Fruit fly (Drosophila melanogaster): ENCODE results near the gene CG31253.

The CG31253 gene

DNA sequence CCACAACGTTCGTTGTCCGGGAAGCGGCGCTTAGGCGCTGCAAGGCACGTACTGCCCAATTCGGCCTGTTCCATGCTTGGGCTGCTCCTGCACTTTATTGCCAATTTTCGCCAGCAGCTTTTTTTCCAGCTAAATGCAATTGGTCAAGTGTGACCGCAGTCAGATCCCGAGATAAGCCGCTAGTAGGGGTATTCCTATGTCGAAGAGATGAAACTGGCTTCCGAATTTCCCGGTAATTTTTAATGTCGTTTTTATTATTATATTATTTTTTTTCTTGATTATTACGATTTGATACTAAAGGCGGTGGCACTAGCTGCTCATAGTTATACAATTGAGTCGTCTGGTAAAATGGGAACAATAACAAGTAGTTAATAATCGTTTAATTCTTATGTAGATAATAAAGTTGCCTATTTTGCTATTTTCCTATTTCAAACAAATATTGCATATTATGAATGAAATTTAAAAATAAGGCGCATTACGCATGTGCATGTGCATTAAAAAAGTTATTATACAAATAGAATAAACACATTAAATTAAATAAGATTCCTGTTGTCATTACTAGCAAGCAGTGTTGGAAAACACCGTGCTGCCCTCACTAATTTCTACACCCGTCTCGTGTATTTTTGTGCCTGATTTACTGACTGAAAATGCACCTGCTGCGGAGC is 43.9 kb downstream of the CG31253 start, which contains the start of the genes CG5003 and mRpS22 (continued):
- peak; percentile 59 for TF ChIP-seq CG1233 (GFP tag; optimal IDR thresholded peaks at IDR 0.05)
- TF ChIP-seq chm (GFP tag; IDR thresholded peaks at IDR 0.05): peak; percentile 34; the same call in 1 of the 2 replicates
- peak; percentile 28 for TF ChIP-seq H2.0 (GFP tag; IDR thresholded peaks at IDR 0.05)
- TF ChIP-seq CG32772 (GFP tag; IDR thresholded peaks at IDR 0.05): 0 out of 2 replicates have a peak, but pooled peaks have one; percentile 54
- 0 out of 2 replicates have a peak, but pooled peaks have one; percentile 2 for TF ChIP-seq CG6272 (GFP tag; IDR thresholded peaks at IDR 0.05)
- TF ChIP-seq Jarid2 (GFP tag; optimal IDR thresholded peaks at IDR 0.05): peak; percentile 17
- no peak for TF ChIP-seq abd-A (tag; optimal IDR thresholded peaks at IDR 0.05)
- no peak for TF ChIP-seq Eip74EF (GFP tag; optimal IDR thresholded peaks at IDR 0.05)
- TF ChIP-seq org-1 (GFP tag; optimal IDR thresholded peaks at IDR 0.05): no peak
- peak; percentile 50 for TF ChIP-seq Dek (tag; optimal IDR thresholded peaks at IDR 0.05)
- 0 out of 4 replicates have a peak, but pooled peaks have one; percentile 32 for TF ChIP-seq chinmo (GFP tag; IDR thresholded peaks at IDR 0.05; ENCODE audit: partially characterized antibody)
- 0 out of 2 replicates have a peak, but pooled peaks have one; percentile 26 for TF ChIP-seq danr (GFP tag; IDR thresholded peaks at IDR 0.05)
- no peak for TF ChIP-seq Gsc (GFP tag; IDR thresholded peaks at IDR 0.05)
- peak; percentile 27 for TF ChIP-seq NC2α (GFP tag; optimal IDR thresholded peaks at IDR 0.05)
- peak; percentile 13 for TF ChIP-seq Bdp1 (GFP tag; optimal IDR thresholded peaks at IDR 0.05)
- no peak for TF ChIP-seq peb (GFP tag; IDR thresholded peaks at IDR 0.05)
- TF ChIP-seq E2f2 (GFP tag; IDR thresholded peaks at IDR 0.05): peak; percentile 16; the same call in 1 of the 2 replicates
- TF ChIP-seq Hr51 (GFP tag; optimal IDR thresholded peaks at IDR 0.05): peak in 1 of 2 experiments; percentile 57
- TF ChIP-seq CG8388 (GFP tag; optimal IDR thresholded peaks at IDR 0.05): peak; percentile 14
- TF ChIP-seq lab (GFP tag; optimal IDR thresholded peaks at IDR 0.05): peak; percentile 45
- peak; percentile 51 for TF ChIP-seq CG12942 (GFP tag; optimal IDR thresholded peaks at IDR 0.05)
- no peak for TF ChIP-seq corto (GFP tag; optimal IDR thresholded peaks at IDR 0.05)
- TF ChIP-seq Mad (GFP tag; optimal IDR thresholded peaks at IDR 0.05): peak; percentile 27
- peak; percentile 11 for TF ChIP-seq vfl (GFP tag; optimal IDR thresholded peaks at IDR 0.05)
- TF ChIP-seq Fer3 (tag; optimal IDR thresholded peaks at IDR 0.05): peak; percentile 46
- peak in 1 of 2 experiments; percentile 52 for TF ChIP-seq dpn (GFP tag; optimal IDR thresholded peaks at IDR 0.05)
- peak; percentile 87 for TF ChIP-seq Ets65A (GFP tag)
- peak; percentile 28 for TF ChIP-seq Oli (tag; optimal IDR thresholded peaks at IDR 0.05)
- no peak for TF ChIP-seq CG7745 (tag; optimal IDR thresholded peaks at IDR 0.05)
- peak; percentile 68 for TF ChIP-seq BEAF-32 (GFP tag; optimal IDR thresholded peaks at IDR 0.05)
- 0 out of 3 replicates have a peak, but pooled peaks have one; percentile 8 for TF ChIP-seq ase (GFP tag; IDR thresholded peaks at IDR 0.05)
- peak; percentile 81 for TF ChIP-seq Sry-β (GFP tag; optimal IDR thresholded peaks at IDR 0.05)
- TF ChIP-seq CG13894 (tag; optimal IDR thresholded peaks at IDR 0.05): peak; percentile 24
- no peak for TF ChIP-seq nerfin-2 (GFP tag; IDR thresholded peaks at IDR 0.05; ENCODE audit: partially characterized antibody)
- TF ChIP-seq Sox102F (GFP tag; optimal IDR thresholded peaks at IDR 0.05): peak; percentile 59
- no peak for TF ChIP-seq CG3838 (GFP tag; optimal IDR thresholded peaks at IDR 0.05)
- peak; percentile 17 for TF ChIP-seq CG3407 (GFP tag; optimal IDR thresholded peaks at IDR 0.05)
- peak; percentile 40 for TF ChIP-seq CG14667 (GFP tag; IDR thresholded peaks at IDR 0.05)
- TF ChIP-seq CG11456 (GFP tag; IDR thresholded peaks at IDR 0.05): 0 out of 3 replicates have a peak, but pooled peaks have one; percentile 32
- peak; percentile 24 for TF ChIP-seq Lhr (GFP tag; optimal IDR thresholded peaks at IDR 0.05)
- peak in 1 of 2 experiments; percentile 32 for TF ChIP-seq Pdp1 (GFP tag; optimal IDR thresholded peaks at IDR 0.05)
- TF ChIP-seq CG12155 (GFP tag; optimal IDR thresholded peaks at IDR 0.05): peak; percentile 61
- peak; percentile 51 for TF ChIP-seq B-H2 (GFP tag; optimal IDR thresholded peaks at IDR 0.05)
- peak; percentile 66 for TF ChIP-seq slou (GFP tag; optimal IDR thresholded peaks at IDR 0.05)
- TF ChIP-seq exex (tag; optimal IDR thresholded peaks at IDR 0.05): peak; percentile 48
- TF ChIP-seq CG4360 (GFP tag; IDR thresholded peaks at IDR 0.05): no peak
- TF ChIP-seq Ets97D (GFP tag; optimal IDR thresholded peaks at IDR 0.05): no peak
- TF ChIP-seq zen (tag; optimal IDR thresholded peaks at IDR 0.05): peak; percentile 48
